Worm (Caenorhabditis elegans) whole organism, young adult: Measurements from ENCODE around the gene mtp-18.

ENCODE experiments used
- B0019.2 ChIP-seq: fragments of 200-800 bp; sonication (Bioruptor generic); conservative IDR thresholded peaks from 2 replicates; pipeline ENCODE4 v1.3.6; 2022; ENCODE audit warnings: missing genetic modification reagents, missing genetic modification characterization, missing compliant biosample characterization
- F10E7.11 ChIP-seq: sonication (generic microtip); optimal IDR thresholded peaks from 2 replicates; lab custom pipeline; 2017; ENCODE audit warnings: mild to moderate bottlenecking, missing genetic modification characterization, moderate library complexity, missing compliant biosample characterization
- F23B12.7 ChIP-seq: sonication (generic microtip); optimal IDR thresholded peaks from 2 replicates; lab custom pipeline; 2017; ENCODE audit warnings: missing genetic modification characterization, mild to moderate bottlenecking, missing compliant biosample characterization, antibody characterized with exemption, moderate library complexity; ENCODE audit not compliant: insufficient read depth
- F37B4.10 ChIP-seq: fragments of 200-800 bp; sonication (Bioruptor generic); IDR thresholded peaks from 2 replicates; pipeline ENCODE4 v1.3.6; 2022; ENCODE audit warnings: missing genetic modification characterization, missing compliant biosample characterization
- F57A8.1 ChIP-seq: fragments of 200-800 bp; sonication (Bioruptor generic); optimal IDR thresholded peaks from 2 replicates; lab custom pipeline; 2018; ENCODE audit warnings: mild to moderate bottlenecking, missing genetic modification characterization, moderate library complexity, missing compliant biosample characterization
- F57C9.4 ChIP-seq: sonication (generic microtip); optimal IDR thresholded peaks from 2 replicates; lab custom pipeline; 2017; ENCODE audit warnings: mild to moderate bottlenecking, missing genetic modification characterization, missing compliant biosample characterization
- K12H6.12 ChIP-seq: fragments of 200-800 bp; sonication (Bioruptor generic); optimal IDR thresholded peaks from 2 replicates; lab custom pipeline; 2018; ENCODE audit warnings: mild to moderate bottlenecking, missing genetic modification characterization, missing compliant biosample characterization
- T07F8.4 ChIP-seq: sonication (generic microtip); optimal IDR thresholded peaks from 2 replicates; lab custom pipeline; 2016; ENCODE audit warnings: mild to moderate bottlenecking, missing genetic modification characterization, moderate library complexity, missing compliant biosample characterization
- Y53F4B.3 ChIP-seq: fragments of 200-800 bp; sonication (Bioruptor generic); IDR thresholded peaks from 2 replicates; pipeline ENCODE4 v1.3.6; 2022; ENCODE audit warnings: missing genetic modification reagents, missing genetic modification characterization, missing compliant biosample characterization
- Y67H2A.10 ChIP-seq: fragments of 200-800 bp; sonication (Bioruptor generic); conservative IDR thresholded peaks from 2 replicates; pipeline ENCODE4 v1.3.6; 2022; ENCODE audit warnings: missing genetic modification reagents, missing genetic modification characterization, missing compliant biosample characterization
- Y95B8A.8 ChIP-seq: fragments of 200-800 bp; sonication (Bioruptor generic); IDR thresholded peaks from 2 replicates; pipeline ENCODE4 v1.3.6; 2022; ENCODE audit warnings: missing genetic modification reagents, missing genetic modification characterization, missing compliant biosample characterization
- ZK185.1 ChIP-seq: sonication (generic microtip); optimal IDR thresholded peaks from 2 replicates; lab custom pipeline; 2016; ENCODE audit warnings: mild to moderate bottlenecking, missing genetic modification characterization, missing compliant biosample characterization; ENCODE audit not compliant: poor library complexity, severe bottlenecking
- attf-3 ChIP-seq: fragments of 200-800 bp; sonication (Bioruptor generic); conservative IDR thresholded peaks from 2 replicates; pipeline ENCODE4 v1.3.6; 2022; ENCODE audit warnings: missing genetic modification reagents, missing genetic modification characterization, missing compliant biosample characterization
- attf-5 ChIP-seq: fragments of 200-800 bp; sonication (Bioruptor generic); optimal IDR thresholded peaks from 2 replicates; lab custom pipeline; 2018; ENCODE audit warnings: mild to moderate bottlenecking, missing genetic modification characterization, missing compliant biosample characterization
- cebp-1 ChIP-seq, 2 experiments: fragments of 200-800 bp in 1 of 2; sonication (Bioruptor generic) in 1 of 2; sonication (generic microtip) in 1 of 2; IDR thresholded peaks in 1 of 2; optimal IDR thresholded peaks in 1 of 2; 2 replicates each; pipeline versions ENCODE4 v1.3.6 to Lab custom; 2017 to 2022; ENCODE audit warnings: missing compliant biosample characterization in 2 of 2, missing genetic modification characterization in 2 of 2, mild to moderate bottlenecking in 1 of 2, missing genetic modification reagents in 1 of 2, moderate library complexity in 1 of 2
- ceh-40 ChIP-seq: fragments of 200-800 bp; sonication (Bioruptor generic); IDR thresholded peaks from 2 replicates; pipeline ENCODE4 v1.3.6; 2022; ENCODE audit warnings: missing genetic modification characterization, missing compliant biosample characterization
- ceh-91 ChIP-seq: fragments of 200-800 bp; sonication (Bioruptor generic); IDR thresholded peaks from 2 replicates; pipeline ENCODE4 v1.3.6; 2022; ENCODE audit warnings: missing genetic modification reagents, missing genetic modification characterization, missing compliant biosample characterization
- dpff-1 ChIP-seq: sonication (generic microtip); optimal IDR thresholded peaks from 2 replicates; lab custom pipeline; 2017; ENCODE audit warnings: mild to moderate bottlenecking, missing genetic modification characterization, missing compliant biosample characterization
- egl-18 ChIP-seq: fragments of 200-800 bp; sonication (Bioruptor generic); IDR thresholded peaks from 2 replicates; pipeline ENCODE4 v1.3.6; 2022; ENCODE audit warnings: missing genetic modification reagents, missing genetic modification characterization, missing compliant biosample characterization
- ets-4 ChIP-seq: fragments of 200-800 bp; sonication (Bioruptor generic); optimal IDR thresholded peaks from 2 replicates; lab custom pipeline; 2018; ENCODE audit warnings: mild to moderate bottlenecking, missing genetic modification characterization, missing compliant biosample characterization
- gei-17 ChIP-seq: fragments of 200-800 bp; sonication (Bioruptor generic); optimal IDR thresholded peaks from 2 replicates; lab custom pipeline; 2018; ENCODE audit warnings: mild to moderate bottlenecking, missing genetic modification characterization, missing compliant biosample characterization
- hlh-26 ChIP-seq: fragments of 200-800 bp; sonication (Bioruptor generic); conservative IDR thresholded peaks from 2 replicates; pipeline ENCODE4 v1.3.6; 2022; ENCODE audit warnings: missing genetic modification reagents, missing genetic modification characterization, missing compliant biosample characterization
- lag-1 ChIP-seq: fragments of 200-800 bp; sonication (Bioruptor generic); IDR thresholded peaks from 2 replicates; pipeline ENCODE4 v1.3.6; 2022; ENCODE audit warnings: missing genetic modification reagents, missing genetic modification characterization, missing compliant biosample characterization
- lsl-1 ChIP-seq: fragments of 200-800 bp; sonication (Bioruptor generic); optimal IDR thresholded peaks from 2 replicates; lab custom pipeline; 2018; ENCODE audit warnings: mild to moderate bottlenecking, missing genetic modification characterization, moderate library complexity, missing compliant biosample characterization
- nhr-179 ChIP-seq: sonication (generic microtip); optimal IDR thresholded peaks from 2 replicates; lab custom pipeline; 2016; ENCODE audit warnings: mild to moderate bottlenecking, missing genetic modification characterization, missing compliant biosample characterization
- pbrm-1 ChIP-seq: fragments of 200-800 bp; sonication (Bioruptor generic); IDR thresholded peaks from 2 replicates; pipeline ENCODE4 v1.3.6; 2022; ENCODE audit warnings: missing genetic modification reagents, missing genetic modification characterization, missing compliant biosample characterization
- rec-8 ChIP-seq, 2 experiments: sonication (generic microtip); optimal IDR thresholded peaks; 2 replicates each; lab custom pipeline; 2016; ENCODE audit warnings: mild to moderate bottlenecking in 2 of 2, missing genetic modification characterization in 2 of 2, missing genetic modification reagents in 2 of 2, missing genotype in 2 of 2, missing biosample characterization in 1 of 2, missing compliant biosample characterization in 1 of 2, moderate library complexity in 1 of 2
- repo-1 ChIP-seq: sonication (generic microtip); optimal IDR thresholded peaks from 2 replicates; lab custom pipeline; 2017; ENCODE audit warnings: mild to moderate bottlenecking, missing genetic modification characterization, missing compliant biosample characterization
- sdz-38 ChIP-seq: sonication (generic microtip); optimal IDR thresholded peaks from 2 replicates; lab custom pipeline; 2016; ENCODE audit warnings: missing genotype, missing genetic modification characterization, missing compliant biosample characterization
- snpc-4 ChIP-seq, 5 experiments: fragments of 150-350 bp in 1 of 5; sonication (generic microtip) in 4 of 5; optimal IDR thresholded peaks; 2 replicates each; lab custom pipeline; 2014 to 2018; ENCODE audit warnings: missing genetic modification characterization in 5 of 5, missing biosample characterization in 3 of 5, antibody characterized with exemption in 2 of 5, mild to moderate bottlenecking in 2 of 5, missing compliant biosample characterization in 2 of 5, missing genotype in 2 of 5, moderate library complexity in 2 of 5, missing genetic modification reagents in 1 of 5
- somi-1 ChIP-seq: fragments of 200-800 bp; sonication (Bioruptor generic); optimal IDR thresholded peaks from 2 replicates; lab custom pipeline; 2018; ENCODE audit warnings: mild to moderate bottlenecking, missing genetic modification characterization, missing compliant biosample characterization
- xnd-1 ChIP-seq: sonication (generic microtip); optimal IDR thresholded peaks from 2 replicates; lab custom pipeline; 2016; ENCODE audit warnings: missing genotype, missing genetic modification reagents, missing genetic modification characterization, missing compliant biosample characterization
- ztf-28 ChIP-seq: fragments of 200-800 bp; sonication (Bioruptor generic); IDR thresholded peaks from 2 replicates; pipeline ENCODE4 v1.3.6; 2022; ENCODE audit warnings: missing genetic modification reagents, missing genetic modification characterization, missing compliant biosample characterization
- ztf-3 ChIP-seq: fragments of 200-800 bp; sonication (Bioruptor generic); optimal IDR thresholded peaks from 2 replicates; lab custom pipeline; 2018; ENCODE audit warnings: mild to moderate bottlenecking, missing genetic modification characterization, missing compliant biosample characterization

Gene mtp-18

DNA sequence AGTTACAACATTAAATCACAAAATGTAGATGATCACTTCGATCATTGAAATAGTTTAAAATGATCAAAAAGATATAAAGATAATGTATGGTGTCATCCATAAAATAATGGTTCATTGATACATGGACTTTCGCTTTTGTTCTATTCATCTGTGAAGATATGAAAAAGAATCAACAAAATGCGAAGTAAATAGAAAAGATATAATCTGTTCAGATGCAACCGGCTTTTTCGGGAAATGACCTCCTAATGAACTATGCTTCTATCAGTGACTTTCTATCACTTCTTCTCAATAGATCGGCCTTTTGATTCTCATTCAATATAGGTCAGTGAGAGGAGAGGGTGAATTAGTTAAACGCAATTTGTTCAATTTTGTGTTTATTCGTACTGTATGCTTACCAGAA is 27.2 kb downstream of the mtp-18 start:
- TF ChIP-seq K12H6.12 (tag; lab: Kevin White, UChicago) = no peak
- TF ChIP-seq hlh-26 (GFP tag; lab: Robert Waterston, UW) = no peak
- TF ChIP-seq nhr-179 = no peak
- TF ChIP-seq, all 124 proteins: peak for 0

DNA sequence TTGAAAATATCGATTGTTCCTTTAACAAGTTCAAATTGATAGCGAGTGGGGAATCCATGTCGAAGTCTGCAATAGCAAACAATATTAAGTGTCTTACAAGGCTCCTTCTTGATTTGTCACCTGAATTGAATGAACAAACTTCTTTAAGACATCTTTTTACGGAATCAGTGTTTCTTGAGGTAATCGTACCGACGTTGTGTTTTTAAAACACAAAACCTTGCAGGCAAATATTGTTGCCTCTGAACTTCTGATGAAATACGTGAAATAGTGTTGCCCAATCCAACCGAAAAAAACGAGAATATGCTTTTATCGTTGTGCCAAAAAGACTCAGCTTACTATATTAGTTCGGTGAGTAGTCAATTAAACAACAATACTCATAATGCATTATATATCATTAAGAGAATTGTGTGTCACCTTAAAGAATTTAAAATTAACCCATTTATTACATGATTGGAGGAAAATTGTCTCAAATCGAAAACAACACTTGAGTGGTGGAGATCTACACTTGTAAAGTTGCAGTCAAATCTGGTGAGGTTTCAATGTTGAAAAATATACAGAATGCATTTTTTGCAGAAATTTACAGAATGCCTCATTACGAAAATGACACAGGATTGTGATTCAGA is 28.1 kb downstream of the mtp-18 start, which contains the start of the genes T25B2.4 and T13C5.3:
Gene T25B2.4 (plus strand): TSS at position 301 of the 623 bp plus-strand sequence.
Gene T13C5.3 (plus strand): TSS at position 573 of the 623 bp plus-strand sequence.
- TF ChIP-seq B0019.2 (GFP tag; lab: Robert Waterston, UW) (no peak), F23B12.7 (tag; lab: Kevin White, UChicago) (no peak), attf-5 (GFP tag; lab: Kevin White, UChicago) (no peak), somi-1 (GFP tag; lab: Kevin White, UChicago) (no peak), F10E7.11 (no peak), Y53F4B.3 (GFP tag; lab: Robert Waterston, UW) (no peak), ZK185.1 (tag; lab: Kevin White, UChicago) (no peak), ceh-40 (GFP tag; lab: Robert Waterston, UW) (no peak), pbrm-1 (GFP tag; lab: Robert Waterston, UW) (no peak), dpff-1 (no peak), ceh-91 (no peak), Y95B8A.8 (no peak), lsl-1 (no peak), ets-4 (no peak), Y67H2A.10 (GFP tag; lab: Robert Waterston, UW) (no peak), snpc-4 (GFP tag; optimal IDR thresholded peaks at IDR 0.05; lab: Kevin White, UChicago) (no peak), snpc-4 (tag; optimal IDR thresholded peaks at IDR 0.05; lab: Kevin White, UChicago) (no peak), rec-8 (tag; optimal IDR thresholded peaks at IDR 0.05; lab: Kevin White, UChicago) (no peak), ztf-3 (no peak), repo-1 (tag; lab: Kevin White, UChicago) (no peak), attf-3 (no peak)

DNA sequence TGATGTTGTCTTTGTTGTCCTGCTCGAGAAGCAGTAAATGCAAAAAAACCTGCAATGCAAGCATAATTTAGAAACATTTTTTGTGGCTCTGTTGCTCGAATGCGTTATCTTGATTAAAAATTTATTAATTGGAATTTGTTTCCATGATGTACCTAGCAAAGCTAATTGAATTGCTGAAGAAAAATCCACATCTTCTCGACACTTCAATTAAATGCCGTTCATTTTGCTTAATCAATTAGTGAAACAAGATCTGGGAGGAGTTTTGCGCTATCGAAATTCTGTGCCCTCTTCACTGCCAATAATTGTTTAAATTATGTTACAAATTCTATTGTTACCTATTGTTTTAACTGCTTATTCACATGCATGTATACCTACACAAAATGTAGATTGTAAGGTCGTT is 30.4 kb downstream of the mtp-18 start, which contains the start of gene T25B2.3:
Gene T25B2.3 (plus strand): TSS at position 301 of the 400 bp plus-strand sequence.
- TF ChIP-seq xnd-1 (tag; lab: Kevin White, UChicago) (no peak), lag-1 (GFP tag; lab: Robert Waterston, UW) (no peak), sdz-38 (tag; lab: Kevin White, UChicago) (no peak), ztf-28 (GFP tag; lab: Robert Waterston, UW) (no peak), F57C9.4 (tag; lab: Kevin White, UChicago) (no peak), F37B4.10 (GFP tag; lab: Robert Waterston, UW) (no peak), T07F8.4 (tag; lab: Kevin White, UChicago) (no peak), gei-17 (no peak), lsl-1 (no peak), ceh-40 (GFP tag; lab: Robert Waterston, UW) (no peak), egl-18 (GFP tag; lab: Robert Waterston, UW) (no peak), cebp-1 (GFP tag; IDR thresholded peaks at IDR 0.05; lab: Robert Waterston, UW) (no peak), cebp-1 (tag; optimal IDR thresholded peaks at IDR 0.05; lab: Kevin White, UChicago) (no peak), F57A8.1 (no peak), ztf-3 (no peak)
- TF ChIP-seq, all 124 proteins: peak for 0
